Worm (Caenorhabditis elegans) whole organism, L4 larva: Measurements from ENCODE around the gene C26F1.1.

Experiments
- F10B5.3 ChIP-seq: sonication (generic microtip); optimal IDR thresholded peaks from 2 replicates; lab custom pipeline; 2016; ENCODE audit warnings: mild to moderate bottlenecking, missing genetic modification characterization, missing compliant biosample characterization
- F26F4.8 ChIP-seq: fragments of 200-800 bp; sonication (Bioruptor generic); conservative IDR thresholded peaks from 2 replicates; pipeline ENCODE4 v1.3.6; 2022; ENCODE audit warnings: missing genetic modification characterization, missing compliant biosample characterization
- R02D3.7 ChIP-seq: fragments of 150-350 bp; sonication (generic microtip); optimal IDR thresholded peaks from 3 replicates; lab custom pipeline; 2014; ENCODE audit warnings: missing biosample characterization, missing genetic modification characterization
- Y105C5A.15 ChIP-seq: fragments of 200-800 bp; sonication (Bioruptor generic); IDR thresholded peaks from 2 replicates; pipeline ENCODE4 v1.3.6; 2022; ENCODE audit warnings: missing genetic modification characterization, missing compliant biosample characterization
- Y48G9A.11 ChIP-seq: fragments of 200-800 bp; sonication (Bioruptor generic); IDR thresholded peaks from 2 replicates; pipeline ENCODE4 v1.3.6; 2022; ENCODE audit warnings: missing genetic modification reagents, missing genetic modification characterization, missing compliant biosample characterization
- Y5F2A.4 ChIP-seq: fragments of 200-800 bp; sonication (Bioruptor generic); optimal IDR thresholded peaks from 2 replicates; lab custom pipeline; 2018; ENCODE audit warnings: mild to moderate bottlenecking, missing genetic modification characterization, missing compliant biosample characterization
- ZK546.5 ChIP-seq, 2 experiments: sonication (generic microtip); optimal IDR thresholded peaks; 2 replicates each; lab custom pipeline; 2017; ENCODE audit warnings: missing biosample characterization in 2 of 2, missing genetic modification characterization in 2 of 2
- aly-2 ChIP-seq: sonication (generic microtip); optimal IDR thresholded peaks from 2 replicates; lab custom pipeline; 2018; ENCODE audit warnings: missing biosample characterization, missing genetic modification characterization
- ama-1 ChIP-seq: fragments of 150-350 bp; optimal IDR thresholded peaks from 2 replicates; lab custom pipeline; 2014; ENCODE audit warnings: inconsistent platforms, mixed read lengths
- arid-1 ChIP-seq: fragments of 200-800 bp; sonication (Bioruptor generic); conservative IDR thresholded peaks from 2 replicates; pipeline ENCODE4 v1.3.6; 2022; ENCODE audit warnings: missing genetic modification reagents, missing genetic modification characterization, missing compliant biosample characterization
- attf-4 ChIP-seq: sonication (generic microtip); optimal IDR thresholded peaks from 3 replicates; lab custom pipeline; 2017; ENCODE audit warnings: missing biosample characterization, missing genetic modification characterization
- ceh-28 ChIP-seq: fragments of 150-350 bp; optimal IDR thresholded peaks from 2 replicates; lab custom pipeline; 2014; ENCODE audit warnings: missing biosample characterization, missing genetic modification reagents, missing genetic modification characterization
- ceh-62 ChIP-seq: sonication (generic microtip); optimal IDR thresholded peaks from 2 replicates; lab custom pipeline; 2017; ENCODE audit warnings: missing biosample characterization, missing genetic modification characterization
- ces-1 ChIP-seq: fragments of 150-350 bp; sonication (generic microtip); optimal IDR thresholded peaks from 4 replicates; lab custom pipeline; 2014; ENCODE audit warnings: missing biosample characterization, missing genetic modification reagents, missing genetic modification characterization
- cey-2 ChIP-seq: sonication (generic microtip); optimal IDR thresholded peaks from 3 replicates; lab custom pipeline; 2017; ENCODE audit warnings: missing genetic modification characterization, mild to moderate bottlenecking, missing compliant biosample characterization, antibody characterized with exemption, borderline replicate concordance; ENCODE audit not compliant: insufficient read depth
- daf-19 ChIP-seq: fragments of 200-800 bp; sonication (Bioruptor generic); conservative IDR thresholded peaks from 2 replicates; pipeline ENCODE4 v1.3.6; 2022; ENCODE audit warnings: missing genetic modification characterization, missing compliant biosample characterization
- dmd-6 ChIP-seq: fragments of 200-800 bp; sonication (Bioruptor generic); IDR thresholded peaks from 2 replicates; pipeline ENCODE4 v1.3.6; 2022; ENCODE audit warnings: missing genetic modification reagents, missing genetic modification characterization, missing compliant biosample characterization
- dmd-8 ChIP-seq: fragments of 200-800 bp; sonication (Bioruptor generic); IDR thresholded peaks from 2 replicates; pipeline ENCODE4 v1.3.6; 2022; ENCODE audit warnings: missing genetic modification characterization, missing compliant biosample characterization
- dpl-1 ChIP-seq: fragments of 150-350 bp; optimal IDR thresholded peaks from 2 replicates; lab custom pipeline; 2014; ENCODE audit warnings: missing biosample characterization, missing genetic modification reagents, missing genetic modification characterization
- dve-1 ChIP-seq: sonication (generic microtip); optimal IDR thresholded peaks from 2 replicates; lab custom pipeline; 2017; ENCODE audit warnings: antibody characterized with exemption, mild to moderate bottlenecking, missing genetic modification characterization, missing compliant biosample characterization; ENCODE audit not compliant: insufficient read depth
- egl-27 ChIP-seq: sonication (generic microtip); optimal IDR thresholded peaks from 3 replicates; lab custom pipeline; 2017; ENCODE audit warnings: missing biosample characterization, missing genetic modification reagents, missing genetic modification characterization
- fos-1 ChIP-seq: fragments of 150-350 bp; optimal IDR thresholded peaks from 2 replicates; lab custom pipeline; 2014; ENCODE audit warnings: missing biosample characterization, missing genetic modification characterization
- gei-8 ChIP-seq: fragments of 200-800 bp; sonication (Bioruptor generic); optimal IDR thresholded peaks from 2 replicates; lab custom pipeline; 2018; ENCODE audit warnings: mild to moderate bottlenecking, missing genetic modification characterization, missing compliant biosample characterization
- hmg-1.1 ChIP-seq: fragments of 200-800 bp; sonication (Bioruptor generic); IDR thresholded peaks from 2 replicates; pipeline ENCODE4 v1.3.6; 2022; ENCODE audit warnings: missing genetic modification reagents, missing genetic modification characterization, missing compliant biosample characterization
- jun-1 ChIP-seq: fragments of 150-350 bp; optimal IDR thresholded peaks from 2 replicates; lab custom pipeline; 2014; ENCODE audit warnings: missing biosample characterization, missing genetic modification reagents, missing genetic modification characterization
- lim-7 ChIP-seq: fragments of 200-800 bp; sonication (Bioruptor generic); IDR thresholded peaks from 2 replicates; pipeline ENCODE4 v1.3.6; 2022; ENCODE audit warnings: missing genetic modification characterization, missing compliant biosample characterization
- lin-1 ChIP-seq: fragments of 200-800 bp; sonication (Bioruptor generic); IDR thresholded peaks from 2 replicates; pipeline ENCODE4 v1.3.6; 2022; ENCODE audit warnings: missing genetic modification reagents, missing genetic modification characterization, missing compliant biosample characterization
- lin-15B ChIP-seq: fragments of 150-350 bp; sonication (generic microtip); optimal IDR thresholded peaks from 3 replicates; lab custom pipeline; 2014; ENCODE audit warnings: missing biosample characterization, missing genetic modification characterization
- lin-38 ChIP-seq: fragments of 200-800 bp; sonication (Bioruptor generic); IDR thresholded peaks from 2 replicates; pipeline ENCODE4 v1.3.6; 2022; ENCODE audit warnings: missing genetic modification reagents, missing genetic modification characterization, missing compliant biosample characterization
- lir-3 ChIP-seq: sonication (generic microtip); optimal IDR thresholded peaks from 2 replicates; lab custom pipeline; 2016; ENCODE audit warnings: mild to moderate bottlenecking, missing genetic modification characterization, missing compliant biosample characterization
- lsy-2 ChIP-seq, 2 experiments: fragments of 150-350 bp in 1 of 2; sonication (generic microtip) in 1 of 2; optimal IDR thresholded peaks; 2 replicates each; lab custom pipeline; 2014 to 2017; ENCODE audit warnings: missing biosample characterization in 2 of 2, missing genetic modification characterization in 2 of 2
- madf-5 ChIP-seq, 2 experiments: fragments of 200-800 bp; sonication (Bioruptor generic); IDR thresholded peaks; 2 replicates each; pipeline ENCODE4 v1.3.6; 2022; ENCODE audit warnings: missing compliant biosample characterization in 2 of 2, missing genetic modification characterization in 2 of 2
- madf-9 ChIP-seq: fragments of 200-800 bp; sonication (Bioruptor generic); conservative IDR thresholded peaks from 2 replicates; pipeline ENCODE4 v1.3.6; 2022; ENCODE audit warnings: missing genetic modification reagents, missing genetic modification characterization, missing compliant biosample characterization
- mdt-29 ChIP-seq: fragments of 200-800 bp; sonication (Bioruptor generic); IDR thresholded peaks from 2 replicates; pipeline ENCODE4 v1.3.6; 2022; ENCODE audit warnings: missing genetic modification reagents, missing genetic modification characterization, missing compliant biosample characterization
- mep-1 ChIP-seq: fragments of 150-350 bp; sonication (generic microtip); optimal IDR thresholded peaks from 3 replicates; lab custom pipeline; 2014; ENCODE audit warnings: missing biosample characterization, missing genetic modification characterization
- mes-2 ChIP-seq: sonication (generic microtip); optimal IDR thresholded peaks from 2 replicates; lab custom pipeline; 2016; ENCODE audit warnings: missing genotype, mild to moderate bottlenecking, missing genetic modification characterization, missing compliant biosample characterization; ENCODE audit not compliant: poor library complexity, severe bottlenecking
- nhr-10 ChIP-seq: fragments of 150-350 bp; optimal IDR thresholded peaks from 2 replicates; lab custom pipeline; 2014; ENCODE audit warnings: missing biosample characterization, missing genetic modification characterization
- nhr-11 ChIP-seq: fragments of 150-350 bp; optimal IDR thresholded peaks from 2 replicates; lab custom pipeline; 2014; ENCODE audit warnings: missing biosample characterization, missing genetic modification characterization
- nhr-111 ChIP-seq: fragments of 200-800 bp; sonication (Bioruptor generic); optimal IDR thresholded peaks from 2 replicates; lab custom pipeline; 2018; ENCODE audit warnings: mild to moderate bottlenecking, missing genetic modification characterization, missing compliant biosample characterization
- nhr-237 ChIP-seq: sonication (generic microtip); optimal IDR thresholded peaks from 2 replicates; lab custom pipeline; 2017; ENCODE audit warnings: missing biosample characterization, missing genetic modification characterization
- nhr-48 ChIP-seq: sonication (generic microtip); optimal IDR thresholded peaks from 2 replicates; lab custom pipeline; 2016; ENCODE audit warnings: mild to moderate bottlenecking, missing genetic modification characterization, missing compliant biosample characterization
- nhr-77 ChIP-seq: fragments of 150-350 bp; optimal IDR thresholded peaks from 2 replicates; lab custom pipeline; 2014; ENCODE audit warnings: missing biosample characterization, missing genetic modification characterization
- pqm-1 ChIP-seq: sonication (generic microtip); optimal IDR thresholded peaks from 2 replicates; lab custom pipeline; 2017; ENCODE audit warnings: missing biosample characterization, missing genetic modification characterization
- rbr-2 ChIP-seq: sonication (generic microtip); optimal IDR thresholded peaks from 2 replicates; lab custom pipeline; 2016; ENCODE audit warnings: missing genotype, missing genetic modification characterization, missing compliant biosample characterization
- saeg-2 ChIP-seq: fragments of 200-800 bp; sonication (Bioruptor generic); IDR thresholded peaks from 2 replicates; pipeline ENCODE4 v1.3.6; 2022; ENCODE audit warnings: missing genetic modification reagents, missing genetic modification characterization, missing compliant biosample characterization
- unc-62 ChIP-seq, 3 experiments: fragments of 150-350 bp in 1 of 3; sonication (generic microtip); optimal IDR thresholded peaks in 2 of 3; peaks in 1 of 3; 1 replicate in 1 of 3; 2 replicates in 2 of 3; lab custom pipeline; 2014 to 2017; ENCODE audit warnings: missing biosample characterization in 3 of 3, missing genetic modification characterization in 3 of 3, missing genetic modification reagents in 3 of 3, missing genotype in 1 of 3
- vab-7 ChIP-seq: fragments of 200-800 bp; sonication (Bioruptor generic); IDR thresholded peaks from 2 replicates; pipeline ENCODE4 v1.3.6; 2022; ENCODE audit warnings: missing genetic modification reagents, missing genetic modification characterization, missing compliant biosample characterization
- zag-1 ChIP-seq: fragments of 150-350 bp; optimal IDR thresholded peaks from 2 replicates; lab custom pipeline; 2014; ENCODE audit warnings: missing biosample characterization, missing genetic modification characterization
- zfp-2 ChIP-seq: sonication (generic microtip); optimal IDR thresholded peaks from 2 replicates; lab custom pipeline; 2016; ENCODE audit warnings: mild to moderate bottlenecking, missing genetic modification characterization, missing compliant biosample characterization
- zip-11 ChIP-seq: fragments of 200-800 bp; sonication (Bioruptor generic); IDR thresholded peaks from 2 replicates; pipeline ENCODE4 v1.3.6; 2022; ENCODE audit warnings: missing genetic modification characterization, missing compliant biosample characterization
- zip-2 ChIP-seq: fragments of 150-350 bp; optimal IDR thresholded peaks from 2 replicates; lab custom pipeline; 2014; ENCODE audit warnings: missing biosample characterization, missing genetic modification characterization
- ztf-11 ChIP-seq: fragments of 150-350 bp; optimal IDR thresholded peaks from 2 replicates; lab custom pipeline; 2014; ENCODE audit warnings: missing biosample characterization, missing genetic modification characterization
- ztf-7 ChIP-seq: fragments of 150-350 bp; optimal IDR thresholded peaks from 2 replicates; lab custom pipeline; 2014; ENCODE audit warnings: missing biosample characterization, missing genetic modification characterization

Gene C26F1.1

ce11 chrV:7744068-7744467, 41.1 kb upstream of the C26F1.1 start (continued):
- TF ChIP-seq mes-2 (tag; lab: Kevin White, UChicago) (peak; percentile 29), dpl-1 (GFP tag; lab: Kevin White, UChicago) (no peak), nhr-48 (peak; percentile 88), zip-11 (no peak), dmd-8 (GFP tag; lab: Robert Waterston, UW) (no peak), mdt-29 (peak; percentile 63; the same call in 1 of the 2 replicates), nhr-237 (tag; lab: Kevin White, UChicago) (no peak), F10B5.3 (tag; lab: Kevin White, UChicago) (no peak), lin-15B (tag; lab: Kevin White, UChicago) (no peak), daf-19 (no peak), nhr-11 (tag; lab: Kevin White, UChicago) (no peak), dve-1 (peak; percentile 97), dmd-6 (GFP tag; lab: Robert Waterston, UW) (peak; percentile 99), lir-3 (tag; lab: Kevin White, UChicago) (no peak), nhr-10 (tag; lab: Kevin White, UChicago) (no peak), lsy-2 (tag; optimal IDR thresholded peaks at IDR 0.05; lab: Kevin White, UChicago) (peak in 1 of 2 experiments; percentile 8), ceh-62 (no peak), nhr-77 (tag; lab: Kevin White, UChicago) (peak; percentile 25), nhr-111 (GFP tag; lab: Kevin White, UChicago) (no peak), pqm-1 (peak; percentile 53), vab-7 (GFP tag; lab: Robert Waterston, UW) (no peak), aly-2 (tag; lab: Kevin White, UChicago) (no peak), saeg-2 (GFP tag; lab: Robert Waterston, UW) (peak; percentile 80; the same call in 1 of the 2 replicates), R02D3.7 (tag; lab: Kevin White, UChicago) (no peak), ama-1 (lab: Kevin White, UChicago) (no peak), arid-1 (GFP tag; lab: Robert Waterston, UW) (no peak), zfp-2 (tag; lab: Kevin White, UChicago) (no peak), Y105C5A.15 (no peak), ceh-28 (tag; lab: Kevin White, UChicago) (no peak), fos-1 (tag; lab: Kevin White, UChicago) (no peak), zag-1 (tag; lab: Kevin White, UChicago) (no peak), Y5F2A.4 (GFP tag; lab: Kevin White, UChicago) (no peak), zip-2 (tag; lab: Kevin White, UChicago) (no peak), jun-1 (tag; lab: Kevin White, UChicago) (no peak), hmg-1.1 (GFP tag; lab: Robert Waterston, UW) (no peak), lin-38 (GFP tag; lab: Robert Waterston, UW) (no peak), ztf-11 (tag; lab: Kevin White, UChicago) (no peak), lim-7 (no peak), ztf-7 (no peak), madf-5 (GFP tag; IDR thresholded peaks at IDR 0.05; lab: Robert Waterston, UW) (no peak), ZK546.5 (tag; optimal IDR thresholded peaks at IDR 0.05; lab: Kevin White, UChicago) (no peak), lin-1 (GFP tag; lab: Robert Waterston, UW) (peak; percentile 94), rbr-2 (tag; lab: Kevin White, UChicago) (no peak), egl-27 (no peak), F26F4.8 (GFP tag; lab: Robert Waterston, UW) (no peak), attf-4 (tag; lab: Kevin White, UChicago) (no peak), madf-9 (GFP tag; lab: Robert Waterston, UW) (no peak), Y48G9A.11 (GFP tag; lab: Robert Waterston, UW) (no peak), mep-1 (peak; percentile 53), unc-62 (GFP tag; optimal IDR thresholded peaks at IDR 0.05 in 1 of 2; lab: Kevin White, UChicago) (peak in 1 of 2 experiments; percentile 96), unc-62 (tag; optimal IDR thresholded peaks at IDR 0.05; lab: Kevin White, UChicago) (no peak), ces-1 (GFP tag; lab: Kevin White, UChicago) (no peak), gei-8 (GFP tag; lab: Kevin White, UChicago) (peak; percentile 33), cey-2 (tag; lab: Kevin White, UChicago) (no peak)
